Fruit fly (Drosophila melanogaster): ENCODE data around the gene CG9098.
A peak's percentile ranks its signal among the peaks of the same experiment; 100 is the strongest.

CG9098 gene

DNA sequence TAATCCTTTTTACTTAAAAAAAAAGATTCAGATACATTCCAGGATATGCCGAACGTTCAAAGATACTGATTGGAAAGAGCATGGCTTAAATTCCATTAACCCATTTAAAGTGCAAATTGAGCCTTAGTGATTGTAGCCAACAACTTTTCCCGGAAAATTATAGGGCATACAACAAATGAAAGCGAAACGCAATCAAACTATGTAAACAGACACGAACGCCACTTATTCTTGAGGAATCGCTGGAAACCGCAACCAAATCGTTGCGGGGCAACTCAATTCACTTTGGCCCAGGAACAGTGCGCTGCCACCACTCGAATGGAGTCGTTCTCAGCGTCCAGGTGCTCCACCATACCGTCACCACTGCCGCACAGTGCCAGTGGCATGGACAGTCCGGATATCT lies 8.4 kb upstream of the CG9098 start, which contains the start of gene CG13996:
Gene CG13996, plus strand, starts transcription at position 301 of the 400 bp plus-strand sequence.
- TF ChIP-seq CG15710 (tag; optimal IDR thresholded peaks at IDR 0.05), result no peak
- TF ChIP-seq CG12605 (GFP tag; IDR thresholded peaks at IDR 0.05), result no peak
- TF ChIP-seq rn (GFP tag; IDR thresholded peaks at IDR 0.05), result no peak
- no peak for TF ChIP-seq CG10348 (GFP tag; IDR thresholded peaks at IDR 0.05)
- TF ChIP-seq CG13204 (GFP tag; optimal IDR thresholded peaks at IDR 0.05), result no peak
- no peak for TF ChIP-seq CG34367 (tag; optimal IDR thresholded peaks at IDR 0.05)
- TF ChIP-seq CG32121 (GFP tag; IDR thresholded peaks at IDR 0.05), result no peak
- no peak for TF ChIP-seq CG9948 (tag; optimal IDR thresholded peaks at IDR 0.05)
- no peak for TF ChIP-seq Pif1A (GFP tag; optimal IDR thresholded peaks at IDR 0.05)
- no peak for TF ChIP-seq CG14655 (GFP tag; optimal IDR thresholded peaks at IDR 0.05)
- TF ChIP-seq CG4496 (GFP tag; IDR thresholded peaks at IDR 0.05), result no peak
- TF ChIP-seq gl (tag; optimal IDR thresholded peaks at IDR 0.05), result no peak
- no peak for TF ChIP-seq D1 (tag; optimal IDR thresholded peaks at IDR 0.05)
- no peak for TF ChIP-seq Snoo (tag; optimal IDR thresholded peaks at IDR 0.05)
- no peak for TF ChIP-seq Ets98B (GFP tag; IDR thresholded peaks at IDR 0.05)
- no peak for TF ChIP-seq CG17806 (tag; optimal IDR thresholded peaks at IDR 0.05)
- TF ChIP-seq CG8301 (tag; optimal IDR thresholded peaks at IDR 0.05), result no peak
- TF ChIP-seq fd96Ca (GFP tag; IDR thresholded peaks at IDR 0.05), result no peak
- TF ChIP-seq CG8159 (tag; optimal IDR thresholded peaks at IDR 0.05), result no peak

DNA sequence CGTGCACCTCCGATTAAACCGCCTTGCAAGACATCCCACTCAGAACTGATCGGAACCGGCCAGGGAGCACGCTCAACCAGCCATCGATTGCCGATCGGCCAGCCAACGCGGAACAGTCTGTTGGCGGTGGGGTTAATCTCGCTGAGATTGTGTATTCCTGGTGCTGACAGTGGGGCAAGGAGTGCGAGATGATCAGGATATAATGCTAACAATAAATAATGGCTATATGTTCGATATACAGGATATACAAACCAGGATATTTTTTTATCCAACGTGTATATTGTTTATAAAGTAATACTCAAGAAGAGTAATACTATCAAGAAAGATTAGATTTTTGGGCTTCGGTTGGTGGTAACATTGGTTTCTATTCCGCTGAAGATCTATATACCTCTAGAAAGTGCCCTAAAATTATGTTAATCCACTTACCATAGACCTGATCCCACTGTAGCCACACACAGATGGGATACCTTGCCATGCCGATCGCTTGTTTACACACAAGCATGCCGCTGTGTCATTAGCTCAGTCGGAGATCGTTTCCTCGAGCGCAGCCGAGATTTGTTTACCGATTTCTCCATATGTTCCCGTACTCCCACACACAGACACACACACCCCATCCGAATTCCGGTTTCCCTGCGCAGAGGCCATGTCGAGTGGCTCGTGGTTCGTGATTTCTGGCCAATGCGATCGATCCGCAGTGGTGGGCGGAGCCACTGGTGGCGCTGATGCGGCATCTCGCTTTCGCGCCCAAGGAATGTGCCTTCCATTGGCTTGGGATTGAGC lies 7.4 kb upstream of the CG9098 start, which contains the start of gene H2.0:
Gene H2.0, minus strand, starts transcription at position 51 of the 780 bp plus-strand sequence.
- TF ChIP-seq Pif1A (GFP tag; optimal IDR thresholded peaks at IDR 0.05) (peak; percentile 55), fd96Ca (GFP tag; IDR thresholded peaks at IDR 0.05) (0 out of 3 replicates have a peak, but pooled peaks have one; percentile 17), CG10348 (GFP tag; IDR thresholded peaks at IDR 0.05) (no peak), EcR (GFP tag; optimal IDR thresholded peaks at IDR 0.05) (no peak), D1 (tag; optimal IDR thresholded peaks at IDR 0.05) (no peak), CG15710 (tag; optimal IDR thresholded peaks at IDR 0.05) (peak; percentile 75), CG9948 (tag; optimal IDR thresholded peaks at IDR 0.05) (peak; percentile 62), Ets98B (GFP tag; IDR thresholded peaks at IDR 0.05) (peak; percentile 21; the same call in 1 of the 2 replicates), CG8301 (tag; optimal IDR thresholded peaks at IDR 0.05) (peak; percentile 79), gl (tag; optimal IDR thresholded peaks at IDR 0.05) (peak; percentile 42), CG34367 (tag; optimal IDR thresholded peaks at IDR 0.05) (no peak), CG12605 (GFP tag; IDR thresholded peaks at IDR 0.05) (no peak), CG8159 (tag; optimal IDR thresholded peaks at IDR 0.05) (peak; percentile 73), CG17806 (tag; optimal IDR thresholded peaks at IDR 0.05) (no peak), Pif1B (GFP tag; optimal IDR thresholded peaks at IDR 0.05) (peak; percentile 75), rn (GFP tag; IDR thresholded peaks at IDR 0.05) (0 out of 2 replicates have a peak, but pooled peaks have one; percentile 17), Snoo (tag; optimal IDR thresholded peaks at IDR 0.05) (no peak), CG13204 (GFP tag; optimal IDR thresholded peaks at IDR 0.05) (peak; percentile 10), CG14655 (GFP tag; optimal IDR thresholded peaks at IDR 0.05) (peak; percentile 79), CG32121 (GFP tag; IDR thresholded peaks at IDR 0.05) (no peak), CG4496 (GFP tag; IDR thresholded peaks at IDR 0.05) (no peak; the same call in 2 of the 3 replicates)

DNA sequence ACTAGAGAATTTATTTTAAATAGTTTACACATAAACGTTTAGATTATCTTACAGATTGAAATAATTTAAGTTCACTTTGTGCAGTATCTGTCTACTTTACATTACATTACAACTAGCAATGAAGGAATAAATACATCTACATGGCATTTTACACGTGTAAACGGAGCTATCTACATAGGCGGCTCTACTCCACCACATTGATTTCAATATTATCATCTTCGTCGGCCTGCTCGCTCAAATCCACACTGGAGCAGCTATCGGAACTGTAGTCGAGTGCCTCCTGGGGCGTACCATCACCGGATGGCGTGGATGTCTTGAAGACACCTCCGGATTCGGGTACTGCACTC lies 906 bp upstream of the CG9098 start:
- TF ChIP-seq CG8159 (tag; optimal IDR thresholded peaks at IDR 0.05) (no peak), D1 (tag; optimal IDR thresholded peaks at IDR 0.05) (no peak)

DNA sequence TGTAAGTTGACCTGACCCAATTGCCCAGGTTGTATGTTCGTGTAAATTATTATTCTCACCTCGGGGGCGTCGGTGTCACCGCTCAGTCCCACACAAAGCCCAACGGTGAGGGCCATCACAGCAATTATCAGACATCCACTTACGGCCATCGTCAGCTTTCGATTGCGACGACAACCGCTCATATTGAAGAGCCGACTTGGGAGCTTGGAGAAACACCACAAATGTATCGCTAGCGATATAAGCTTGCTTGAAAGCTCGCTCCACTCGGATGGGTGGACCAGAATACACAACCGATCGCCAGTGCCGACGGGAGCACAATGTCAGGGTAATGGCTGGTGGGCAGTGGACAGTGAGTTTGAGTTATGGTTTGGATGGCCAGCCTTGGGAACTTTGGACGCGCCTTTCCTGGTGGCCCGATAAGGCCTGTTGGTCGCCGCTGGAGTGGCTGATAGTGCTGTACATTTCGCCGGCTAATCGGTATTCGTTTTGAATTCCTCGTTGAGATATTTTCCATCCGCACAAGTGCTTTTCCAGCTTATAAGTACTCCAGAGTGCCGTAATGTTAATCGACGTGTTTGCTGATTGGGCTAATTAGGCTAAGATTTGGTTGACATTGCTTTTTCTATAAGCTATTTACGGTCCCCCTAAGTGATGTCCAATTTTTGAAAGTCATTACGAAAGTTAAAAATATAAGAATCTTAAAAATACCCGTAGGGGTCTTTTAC lies 5.5 kb downstream of the CG9098 start, which contains the start of gene Gal:
Gene Gal, minus strand, starts transcription at position 320 of the 725 bp plus-strand sequence.
- TF ChIP-seq CG8301 (tag; optimal IDR thresholded peaks at IDR 0.05) (no peak), fd96Ca (GFP tag; IDR thresholded peaks at IDR 0.05) (0 out of 3 replicates have a peak, but pooled peaks have one; percentile 31), gl (tag; optimal IDR thresholded peaks at IDR 0.05) (no peak), CG15710 (tag; optimal IDR thresholded peaks at IDR 0.05) (no peak), Pif1A (GFP tag; optimal IDR thresholded peaks at IDR 0.05) (no peak), Ets98B (GFP tag; IDR thresholded peaks at IDR 0.05) (peak; percentile 9; the same call in 1 of the 2 replicates), CG8159 (tag; optimal IDR thresholded peaks at IDR 0.05) (peak; percentile 64)

DNA sequence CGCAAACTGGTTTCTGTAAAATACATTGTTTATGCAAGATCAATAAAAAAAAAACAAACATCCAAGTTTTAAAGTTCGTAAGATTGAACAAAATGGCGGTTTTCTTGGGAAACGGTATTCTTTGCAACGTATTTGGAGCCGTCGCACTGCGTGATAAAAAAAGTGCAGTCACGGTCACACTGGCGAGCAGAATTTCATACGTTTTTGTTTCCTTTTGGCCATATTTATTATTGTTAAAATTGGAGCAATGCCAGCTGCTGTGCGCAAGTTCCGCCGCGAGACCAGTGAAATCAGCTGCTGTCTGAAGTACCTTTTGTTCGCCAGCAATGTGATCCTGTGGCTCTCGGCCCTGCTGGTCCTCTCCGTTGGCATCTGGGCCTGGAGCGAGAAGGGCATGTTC lies 12.1 kb downstream of the CG9098 start, which contains the start of gene Tsp26A:
Gene Tsp26A, plus strand, starts transcription at position 164 of the 400 bp plus-strand sequence.
- TF ChIP-seq Snoo (tag; optimal IDR thresholded peaks at IDR 0.05), result no peak
- no peak for TF ChIP-seq CG32121 (GFP tag; IDR thresholded peaks at IDR 0.05)
- TF ChIP-seq D1 (tag; optimal IDR thresholded peaks at IDR 0.05), result no peak
- TF ChIP-seq Pif1B (GFP tag; optimal IDR thresholded peaks at IDR 0.05), result no peak
- TF ChIP-seq gl (tag; optimal IDR thresholded peaks at IDR 0.05), result no peak

DNA sequence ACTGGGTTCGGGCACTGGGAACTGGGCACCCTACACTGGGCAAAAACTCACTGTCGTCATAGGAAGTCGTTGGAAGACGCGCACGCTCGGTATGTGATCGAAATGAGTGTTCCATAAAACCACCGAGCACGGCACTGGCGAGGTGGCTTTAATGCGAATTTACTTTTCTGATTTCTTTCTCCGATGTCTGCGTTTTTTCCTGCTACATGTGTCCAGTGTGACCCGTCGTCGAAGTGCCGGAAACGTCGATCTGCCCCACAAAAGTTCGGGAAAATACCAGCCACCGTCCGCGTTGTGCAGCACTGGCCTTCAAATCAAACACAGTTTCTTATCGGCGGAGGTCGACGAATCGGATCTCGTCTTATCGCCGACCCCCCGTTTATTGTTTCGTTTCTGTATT lies 12.9 kb downstream of the CG9098 start, which contains the start of gene Kdm5:
Gene Kdm5, minus strand, starts transcription at position 255 of the 400 bp plus-strand sequence.
- peak; percentile 2 for TF ChIP-seq CG8159 (tag; optimal IDR thresholded peaks at IDR 0.05)
- no peak for TF ChIP-seq CG14655 (GFP tag; optimal IDR thresholded peaks at IDR 0.05)
- peak; percentile 46 for TF ChIP-seq Ets98B (GFP tag; IDR thresholded peaks at IDR 0.05)
- peak; percentile 9 for TF ChIP-seq CG17806 (tag; optimal IDR thresholded peaks at IDR 0.05)
- no peak for TF ChIP-seq Pif1A (GFP tag; optimal IDR thresholded peaks at IDR 0.05)
- TF ChIP-seq Snoo (tag; optimal IDR thresholded peaks at IDR 0.05), result peak; percentile 41
- TF ChIP-seq EcR (GFP tag; optimal IDR thresholded peaks at IDR 0.05), result peak; percentile 24
- 0 out of 3 replicates have a peak, but pooled peaks have one; percentile 10 for TF ChIP-seq fd96Ca (GFP tag; IDR thresholded peaks at IDR 0.05)
- TF ChIP-seq rn (GFP tag; IDR thresholded peaks at IDR 0.05), result no peak
- peak; percentile 51; the same call in 1 of the 3 replicates for TF ChIP-seq CG4496 (GFP tag; IDR thresholded peaks at IDR 0.05)
- TF ChIP-seq CG32121 (GFP tag; IDR thresholded peaks at IDR 0.05), result peak; percentile 34; the same call in 1 of the 2 replicates
